Worm (Caenorhabditis elegans): ENCODE results near the gene C16C8.5.
A peak's percentile ranks its signal among the peaks of the same experiment; 100 is the strongest.

C16C8.5 gene

DNA sequence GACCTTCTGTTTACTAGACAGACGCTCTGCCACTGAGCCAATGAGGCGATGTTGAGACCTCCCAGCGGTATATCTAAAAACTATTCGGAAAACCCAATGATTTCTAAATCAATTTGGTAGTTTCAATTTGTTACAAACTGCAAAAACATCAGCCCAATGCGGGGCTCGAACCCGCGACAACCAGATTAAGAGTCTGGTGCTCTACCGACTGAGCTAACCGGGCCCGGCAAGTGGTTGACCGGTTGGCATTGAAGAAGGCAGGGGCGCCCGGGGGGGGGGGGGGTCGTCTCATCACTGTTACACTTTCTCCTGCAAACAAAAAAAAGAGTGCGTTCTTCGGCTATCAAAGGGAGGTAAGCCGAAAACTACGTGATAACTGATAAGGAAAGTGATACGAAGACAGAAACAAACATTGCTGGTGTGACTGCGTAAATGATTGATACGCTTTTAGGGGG lies 5.9 kb downstream of the C16C8.5 start (continued):
- TF ChIP-seq ceh-83 (GFP tag; optimal IDR thresholded peaks at IDR 0.05) (peak; percentile 88), elt-1 (tag; optimal IDR thresholded peaks at IDR 0.05; ENCODE audit: borderline replicate concordance, insufficient read depth) (no peak)

DNA sequence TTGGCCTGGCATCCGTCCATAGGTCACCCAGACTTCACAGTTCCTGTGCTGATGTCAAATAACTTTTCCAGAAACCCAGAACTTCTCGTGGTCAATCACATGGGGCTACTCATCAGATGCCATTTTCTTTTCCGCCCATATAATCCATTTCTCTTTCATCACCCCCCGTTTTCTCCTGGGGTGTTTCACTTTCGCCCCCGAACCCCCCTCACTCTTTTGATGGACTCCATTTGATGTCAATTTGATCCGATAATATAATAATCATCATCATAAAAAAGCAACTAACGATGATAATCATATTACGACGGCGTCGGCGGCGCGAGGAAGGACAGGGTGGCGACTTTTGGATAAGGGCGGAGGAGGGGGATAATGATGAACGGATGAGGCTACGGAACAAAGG lies 6.9 kb downstream of the C16C8.5 start:
- TF ChIP-seq blmp-1 (tag; optimal IDR thresholded peaks at IDR 0.05) (peak; percentile 90), unc-39 (tag; optimal IDR thresholded peaks at IDR 0.05) (no peak)

ce11 chrII:3437393-3437792 lies 7.8 kb downstream of the C16C8.5 start:
- no peak for TF ChIP-seq mep-1 (tag; optimal IDR thresholded peaks at IDR 0.05)
- peak; percentile 33 for TF ChIP-seq ceh-83 (GFP tag; optimal IDR thresholded peaks at IDR 0.05)

DNA sequence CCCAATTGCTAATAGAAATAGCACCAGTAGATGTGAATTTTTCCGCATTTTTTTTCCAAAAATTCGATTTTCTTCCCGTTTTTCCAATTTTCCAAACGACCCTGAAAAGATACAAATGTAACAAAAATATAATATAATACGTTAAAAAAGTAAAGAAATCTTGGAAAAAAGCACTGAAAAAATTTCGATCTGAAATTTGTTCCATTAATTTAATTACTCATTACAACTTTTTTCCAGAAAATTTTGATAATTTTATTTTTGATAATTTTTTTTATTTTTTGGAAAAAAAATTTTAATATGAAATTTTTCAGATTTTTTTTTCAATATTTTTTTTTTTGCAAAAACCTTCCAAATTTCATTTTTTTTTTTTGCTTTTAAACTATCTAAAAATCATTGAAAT lies 8.8 kb downstream of the C16C8.5 start, which contains the start of gene skpo-2:
TSS of gene skpo-2 (minus strand) at position 101 of the 400 bp plus-strand sequence.
- no peak for TF ChIP-seq unc-62 (GFP tag; optimal IDR thresholded peaks at IDR 0.05)

DNA sequence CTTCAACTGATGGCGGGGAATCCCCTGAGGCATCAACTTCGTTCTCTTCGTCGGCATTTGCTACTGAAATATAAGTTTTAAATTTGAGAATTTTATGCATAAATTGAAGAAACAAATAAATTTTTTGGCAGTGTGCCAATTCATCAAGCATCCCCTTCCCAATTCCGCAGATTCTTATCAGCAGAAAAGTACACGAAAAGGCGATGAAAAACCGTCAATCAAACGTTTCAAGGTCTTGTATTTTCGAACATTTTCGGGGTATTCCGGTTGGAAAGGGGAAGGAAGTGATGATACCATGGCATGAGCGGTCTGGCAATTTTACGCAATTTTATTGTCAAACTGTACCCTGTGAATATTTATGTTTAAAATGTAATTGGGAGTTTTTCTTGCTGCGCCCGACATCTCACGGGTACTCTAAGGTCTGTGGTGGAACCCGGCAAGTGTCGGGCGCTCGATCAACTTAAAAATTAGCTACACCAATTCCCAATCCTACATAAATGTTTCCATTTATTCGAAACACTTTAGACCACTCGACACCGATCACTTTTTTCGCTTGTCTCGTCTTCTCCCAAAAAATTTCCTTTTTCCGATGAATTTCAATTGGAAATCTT lies 10.2 kb downstream of the C16C8.5 start:
- TF ChIP-seq unc-120 (tag; optimal IDR thresholded peaks at IDR 0.05; ENCODE audit: poor library complexity, severe bottlenecking) (no peak), nhr-12 (tag; optimal IDR thresholded peaks at IDR 0.05) (no peak), lin-32 (GFP tag; optimal IDR thresholded peaks at IDR 0.05) (no peak), sem-2 (GFP tag; optimal IDR thresholded peaks at IDR 0.05) (no peak), nhr-2 (tag; optimal IDR thresholded peaks at IDR 0.05) (no peak), lin-13 (tag; optimal IDR thresholded peaks at IDR 0.05) (no peak), tbx-8 (GFP tag; optimal IDR thresholded peaks at IDR 0.05) (no peak)

DNA sequence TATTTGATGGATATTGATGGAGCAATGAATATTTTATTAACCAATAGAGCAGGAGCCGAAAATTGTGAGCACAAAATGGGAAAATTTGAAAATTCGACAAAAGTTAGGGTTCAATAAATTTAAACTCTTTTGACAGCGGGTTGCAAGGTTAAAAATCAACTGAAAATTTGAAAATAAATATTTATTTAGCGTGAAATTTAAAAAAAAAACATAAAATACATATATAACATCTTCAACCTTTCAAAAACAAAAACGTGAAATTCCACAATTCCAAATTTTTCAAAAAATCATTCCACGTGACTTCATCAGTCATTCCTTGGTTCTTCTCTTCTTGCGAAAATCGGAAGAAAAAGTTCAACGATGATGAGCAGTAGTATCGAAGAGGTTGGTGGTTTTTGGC lies 15.8 kb downstream of the C16C8.5 start, which contains the start of gene C16C8.18:
TSS of gene C16C8.18 (plus strand) at position 301 of the 400 bp plus-strand sequence.
- TF ChIP-seq zip-8 (tag; optimal IDR thresholded peaks at IDR 0.05) (no peak), M03D4.4 (tag; optimal IDR thresholded peaks at IDR 0.05) (no peak), flh-1 (GFP tag; optimal IDR thresholded peaks at IDR 0.05) (no peak), bed-3 (GFP tag; optimal IDR thresholded peaks at IDR 0.05) (no peak)

DNA sequence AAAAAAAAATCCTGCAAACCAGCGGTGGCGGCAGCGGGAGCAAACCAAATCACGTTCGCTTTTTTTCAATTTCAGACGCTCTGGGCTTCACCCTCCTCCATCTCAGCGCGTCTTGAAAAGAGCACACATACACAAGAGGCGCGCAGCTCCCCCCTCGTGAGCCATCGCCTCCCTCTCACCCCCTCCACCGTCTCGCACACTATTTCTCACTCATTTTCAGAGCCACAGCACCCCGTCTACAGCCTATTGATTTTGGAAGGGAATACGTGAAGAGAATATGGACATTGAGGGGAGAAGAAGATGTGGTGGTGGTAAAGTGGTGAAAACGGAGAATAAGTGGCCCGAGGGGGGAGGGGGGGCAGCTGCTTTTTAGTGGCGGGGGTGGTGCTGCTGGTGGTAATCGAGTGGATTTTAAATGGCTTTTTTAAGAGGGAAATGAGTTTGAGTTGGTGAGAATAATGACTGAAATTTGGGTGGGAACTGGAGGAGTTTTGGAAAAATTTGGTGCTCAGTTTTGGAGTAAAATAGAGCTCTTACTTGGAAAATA lies 17.0 kb downstream of the C16C8.5 start:
- no peak for TF ChIP-seq M03D4.4 (tag; optimal IDR thresholded peaks at IDR 0.05)
- peak; percentile 16 for TF ChIP-seq sptf-1 (tag; optimal IDR thresholded peaks at IDR 0.05)
- TF ChIP-seq ces-1 (GFP tag; optimal IDR thresholded peaks at IDR 0.05), result peak; percentile 71
- no peak for TF ChIP-seq drap-1 (GFP tag; optimal IDR thresholded peaks at IDR 0.05)
- TF ChIP-seq ceh-43 (GFP tag; optimal IDR thresholded peaks at IDR 0.05), result no peak
- no peak for TF ChIP-seq ztf-11 (tag; optimal IDR thresholded peaks at IDR 0.05)
- no peak for TF ChIP-seq nhr-28 (tag; optimal IDR thresholded peaks at IDR 0.05)

- TF ChIP-seq sem-2 (GFP tag; optimal IDR thresholded peaks at IDR 0.05) (no peak), bed-3 (GFP tag; optimal IDR thresholded peaks at IDR 0.05) (no peak), lin-13 (tag; optimal IDR thresholded peaks at IDR 0.05) (no peak), mab-5 (tag; optimal IDR thresholded peaks at IDR 0.05) (no peak), ztf-11 (tag; optimal IDR thresholded peaks at IDR 0.05) (no peak), tbx-8 (GFP tag; optimal IDR thresholded peaks at IDR 0.05) (no peak), nhr-12 (tag; optimal IDR thresholded peaks at IDR 0.05) (no peak)
Observed at ce11 chrII:3425433-3425832, 19.8 kb downstream of the C16C8.5 start, which contains the start of gene nep-11. nep-11 (minus strand) TSS chrII:3425533.

Data from whole organism, mixed stage, embryonic.